Fruit fly (Drosophila melanogaster) whole organism, prepupa: ENCODE data around the gene CG33339.

ENCODE experiments used
- CG4318 ChIP-seq: fragments of 200-800 bp; sonication (Bioruptor generic); optimal IDR thresholded peaks from 3 replicates; lab custom pipeline; 2017; ENCODE audit warnings: missing biosample characterization, mild to moderate bottlenecking, missing genetic modification characterization
- CG6854 ChIP-seq: fragments of 200-800 bp; sonication (Bioruptor generic); optimal IDR thresholded peaks from 2 replicates; lab custom pipeline; 2017; ENCODE audit warnings: missing biosample characterization, mild to moderate bottlenecking, missing genetic modification characterization
- CG8319 ChIP-seq: fragments of 200-800 bp; sonication (Bioruptor generic); optimal IDR thresholded peaks from 3 replicates; lab custom pipeline; 2016; ENCODE audit warnings: missing biosample characterization, missing genetic modification characterization
- Eip75B ChIP-seq: fragments of 200-800 bp; sonication (Bioruptor generic); optimal IDR thresholded peaks from 3 replicates; lab custom pipeline; 2016; ENCODE audit warnings: missing biosample characterization, missing genetic modification characterization
- Eip78C ChIP-seq: fragments of 200-800 bp; sonication (Bioruptor generic); peaks from one replicate; lab custom pipeline; 2016; ENCODE audit warnings: missing biosample characterization, missing genetic modification characterization
- Sox15 ChIP-seq: fragments of 200-800 bp; sonication (Bioruptor generic); optimal IDR thresholded peaks from 3 replicates; lab custom pipeline; 2016; ENCODE audit warnings: missing biosample characterization, missing genetic modification characterization
- eg ChIP-seq: fragments of 200-800 bp; sonication (Bioruptor generic); IDR thresholded peaks from 3 replicates; pipeline ENCODE4 v1.3.6; 2022; ENCODE audit warnings: missing biosample characterization, missing genetic modification characterization

- TF ChIP-seq Sox15 (no peak), CG6854 (GFP tag; lab: Kevin White, UChicago) (no peak), Eip78C (GFP tag; lab: Kevin White, UChicago) (no peak), eg (GFP tag; lab: Robert Waterston, UW) (no peak), CG8319 (GFP tag; lab: Kevin White, UChicago) (no peak), CG4318 (GFP tag; lab: Kevin White, UChicago) (no peak), Eip75B (GFP tag; lab: Kevin White, UChicago) (no peak)
These were observed 3.4 kb downstream of the CG33339 start, which contains the start of the genes CG17784 and CG13613 for dm6 chr3R:24364880-24365604.
